Worm (Caenorhabditis elegans): ENCODE data around the gene Y38E10A.1.

DNA sequence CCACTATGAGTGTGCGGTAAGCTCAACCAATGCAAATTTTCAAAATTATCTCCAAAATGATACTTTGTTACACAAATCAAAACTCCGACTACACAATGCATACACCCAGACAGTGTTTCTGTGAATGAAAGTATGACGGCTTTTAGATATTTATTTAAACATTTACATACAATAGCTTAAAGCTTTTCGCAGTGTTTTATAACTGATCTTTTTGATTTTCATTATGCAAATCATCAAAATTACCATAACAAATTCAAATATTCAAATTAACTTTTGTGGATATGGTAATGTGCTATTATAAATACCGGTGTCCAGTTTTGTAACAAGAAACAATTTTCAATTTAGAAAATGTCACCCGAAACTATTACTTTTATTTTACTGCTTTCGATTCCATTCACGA is 24.0 kb downstream of the Y38E10A.1 start, which contains the start of the genes F49C5.5 and F49C5.10:
- TF ChIP-seq ztf-23 (GFP tag; IDR thresholded peaks at IDR 0.05) (no peak), ztf-29 (GFP tag; IDR thresholded peaks at IDR 0.05) (no peak), med-1 (GFP tag; optimal IDR thresholded peaks at IDR 0.05; ENCODE audit: insufficient read depth) (no peak)
